Worm (Caenorhabditis elegans) whole organism, L1 larva: Measurements from ENCODE around the gene Y48B6A.1.

ENCODE experiments used
- ama-1 ChIP-seq: fragments of 150-350 bp; optimal IDR thresholded peaks from 2 replicates; lab custom pipeline; 2014
- nhr-12 ChIP-seq: sonication (generic microtip); optimal IDR thresholded peaks from 2 replicates; lab custom pipeline; 2017; ENCODE audit warnings: missing biosample characterization, missing genetic modification characterization
- nhr-47 ChIP-seq: sonication (generic microtip); optimal IDR thresholded peaks from 2 replicates; lab custom pipeline; 2016; ENCODE audit warnings: mild to moderate bottlenecking, missing genetic modification characterization, moderate library complexity, missing compliant biosample characterization
- tbx-2 ChIP-seq: sonication (generic microtip); optimal IDR thresholded peaks from 2 replicates; lab custom pipeline; 2016; ENCODE audit warnings: missing genetic modification characterization, missing compliant biosample characterization
- vab-15 ChIP-seq: sonication (generic microtip); optimal IDR thresholded peaks from 2 replicates; lab custom pipeline; 2017; ENCODE audit warnings: missing genotype, mild to moderate bottlenecking, missing genetic modification characterization, missing compliant biosample characterization

ce11 chrII:14143838-14144268, 10.3 kb downstream of the Y48B6A.1 start, which contains the start of gene W03H9.2:
- TF ChIP-seq nhr-12 (tag; lab: Kevin White, UChicago) (no peak), ama-1 (lab: Kevin White, UChicago) (no peak), nhr-47 (tag; lab: Kevin White, UChicago) (peak; percentile 84), tbx-2 (peak; percentile 76), vab-15 (peak; percentile 80)
